Fruit fly (Drosophila melanogaster): ENCODE results near the gene CG42324.

CG42324 gene

DNA sequence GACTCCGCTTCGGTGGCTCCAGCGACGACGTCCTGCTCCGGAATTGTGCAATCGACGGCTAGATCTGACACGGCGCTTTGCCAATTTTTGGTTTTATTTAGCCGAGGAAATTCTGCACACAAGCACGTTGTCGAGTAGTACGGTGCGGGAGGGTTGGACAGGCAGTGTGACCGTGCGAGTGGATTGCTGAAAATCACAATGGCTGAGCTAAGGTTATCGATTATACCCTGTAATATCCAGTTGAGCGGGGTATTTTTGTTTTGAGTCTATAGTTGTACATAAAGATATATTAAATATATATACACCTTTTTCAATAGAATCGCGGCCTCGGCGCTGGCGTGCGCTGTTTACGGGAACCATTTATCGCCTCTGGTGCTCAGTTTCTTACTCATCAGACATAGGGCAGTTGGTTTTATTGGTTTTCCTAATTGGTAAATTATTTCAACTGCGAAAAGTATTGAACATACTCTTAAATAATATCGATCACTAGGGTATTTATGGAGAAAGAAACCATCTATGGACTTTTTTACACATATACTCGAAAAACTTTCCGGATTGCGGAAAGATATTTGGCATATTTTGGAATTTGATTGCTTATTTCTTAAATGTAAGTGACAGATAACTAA, 11.7 kb upstream of the CG42324 start, which contains the start of gene eIF5B (continued):
- TF ChIP-seq Lpt (GFP tag; optimal IDR thresholded peaks at IDR 0.05), result peak; percentile 67
- TF ChIP-seq Smox (GFP tag; optimal IDR thresholded peaks at IDR 0.05), result peak; percentile 78
- TF ChIP-seq CG15336 (GFP tag; IDR thresholded peaks at IDR 0.05), result peak; percentile 84
- peak; percentile 66 for TF ChIP-seq CG11294 (GFP tag; IDR thresholded peaks at IDR 0.05)
- peak; percentile 76 for TF ChIP-seq dsx (GFP tag; optimal IDR thresholded peaks at IDR 0.05; ENCODE audit: poor library complexity, severe bottlenecking)
- peak; percentile 76 for TF ChIP-seq CG3032 (tag; optimal IDR thresholded peaks at IDR 0.05)
- peak; percentile 78 for TF ChIP-seq Gug (GFP tag; IDR thresholded peaks at IDR 0.05)
- TF ChIP-seq Ets96B (tag; optimal IDR thresholded peaks at IDR 0.05), result peak; percentile 66
- TF ChIP-seq salr (GFP tag; optimal IDR thresholded peaks at IDR 0.05), result peak; percentile 72 to 75
- TF ChIP-seq net (GFP tag; optimal IDR thresholded peaks at IDR 0.05), result peak; percentile 82
- peak; percentile 79 for TF ChIP-seq lz (GFP tag; optimal IDR thresholded peaks at IDR 0.05)
- TF ChIP-seq CG6163 (GFP tag; IDR thresholded peaks at IDR 0.05), result peak; percentile 84
- peak; percentile 6 for TF ChIP-seq Eip93F (GFP tag; optimal IDR thresholded peaks at IDR 0.05)
- peak; percentile 68 for TF ChIP-seq CG1621 (tag; optimal IDR thresholded peaks at IDR 0.05)
- TF ChIP-seq CG34406 (GFP tag; optimal IDR thresholded peaks at IDR 0.05), result peak; percentile 82
- TF ChIP-seq Sox15 (GFP tag; optimal IDR thresholded peaks at IDR 0.05), result peak; percentile 87
- TF ChIP-seq acj6 (GFP tag; optimal IDR thresholded peaks at IDR 0.05), result peak; percentile 86
- TF ChIP-seq Ets21C (GFP tag; optimal IDR thresholded peaks at IDR 0.05), result peak; percentile 62
- TF ChIP-seq pdm3 (GFP tag; optimal IDR thresholded peaks at IDR 0.05), result peak; percentile 83
- TF ChIP-seq cyc (GFP tag; optimal IDR thresholded peaks at IDR 0.05), result peak; percentile 71
- peak; percentile 67 for TF ChIP-seq Eip75B (GFP tag; optimal IDR thresholded peaks at IDR 0.05)
- TF ChIP-seq fkh (GFP tag; optimal IDR thresholded peaks at IDR 0.05), result no peak
- TF ChIP-seq spab (GFP tag; optimal IDR thresholded peaks at IDR 0.05), result peak; percentile 49
- peak; percentile 89 for TF ChIP-seq CG32006 (GFP tag; optimal IDR thresholded peaks at IDR 0.05)
- TF ChIP-seq Hr4 (GFP tag; optimal IDR thresholded peaks at IDR 0.05), result peak; percentile 84

DNA sequence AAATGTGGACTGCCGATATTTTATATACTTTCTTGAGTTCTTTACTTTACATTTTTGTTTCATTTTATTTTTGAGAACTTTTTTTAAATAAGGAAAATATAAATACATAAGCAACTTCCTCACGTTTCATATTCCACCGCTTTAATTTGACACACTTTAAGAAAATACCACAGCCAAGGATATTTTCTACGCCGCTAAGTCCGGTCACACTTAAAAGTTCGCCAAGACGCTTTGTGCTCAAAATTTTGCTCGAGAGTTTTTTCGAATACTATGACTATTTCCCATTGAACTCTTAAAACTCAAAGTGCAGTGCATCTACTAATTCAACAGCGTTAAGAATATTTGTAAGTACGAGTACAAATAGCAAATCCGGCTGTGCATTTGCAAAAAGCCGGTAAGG, 11.1 kb upstream of the CG42324 start, which contains the start of the genes CG46463 and armi:
Gene CG46463, plus strand, starts transcription at position 197 of the 400 bp plus-strand sequence.
Gene armi, plus strand, starts transcription at position 199 of the 400 bp plus-strand sequence.
- no peak for TF ChIP-seq Lpt (GFP tag; optimal IDR thresholded peaks at IDR 0.05)
- TF ChIP-seq CG9139 (GFP tag; optimal IDR thresholded peaks at IDR 0.05), result no peak
- TF ChIP-seq Hr38 (GFP tag; optimal IDR thresholded peaks at IDR 0.05), result no peak
- no peak for TF ChIP-seq topi (GFP tag; optimal IDR thresholded peaks at IDR 0.05)
- no peak for TF ChIP-seq dsx (GFP tag; optimal IDR thresholded peaks at IDR 0.05; ENCODE audit: poor library complexity, severe bottlenecking)
- TF ChIP-seq CG15336 (GFP tag; IDR thresholded peaks at IDR 0.05), result no peak
- no peak for TF ChIP-seq Eip93F (GFP tag; optimal IDR thresholded peaks at IDR 0.05)

DNA sequence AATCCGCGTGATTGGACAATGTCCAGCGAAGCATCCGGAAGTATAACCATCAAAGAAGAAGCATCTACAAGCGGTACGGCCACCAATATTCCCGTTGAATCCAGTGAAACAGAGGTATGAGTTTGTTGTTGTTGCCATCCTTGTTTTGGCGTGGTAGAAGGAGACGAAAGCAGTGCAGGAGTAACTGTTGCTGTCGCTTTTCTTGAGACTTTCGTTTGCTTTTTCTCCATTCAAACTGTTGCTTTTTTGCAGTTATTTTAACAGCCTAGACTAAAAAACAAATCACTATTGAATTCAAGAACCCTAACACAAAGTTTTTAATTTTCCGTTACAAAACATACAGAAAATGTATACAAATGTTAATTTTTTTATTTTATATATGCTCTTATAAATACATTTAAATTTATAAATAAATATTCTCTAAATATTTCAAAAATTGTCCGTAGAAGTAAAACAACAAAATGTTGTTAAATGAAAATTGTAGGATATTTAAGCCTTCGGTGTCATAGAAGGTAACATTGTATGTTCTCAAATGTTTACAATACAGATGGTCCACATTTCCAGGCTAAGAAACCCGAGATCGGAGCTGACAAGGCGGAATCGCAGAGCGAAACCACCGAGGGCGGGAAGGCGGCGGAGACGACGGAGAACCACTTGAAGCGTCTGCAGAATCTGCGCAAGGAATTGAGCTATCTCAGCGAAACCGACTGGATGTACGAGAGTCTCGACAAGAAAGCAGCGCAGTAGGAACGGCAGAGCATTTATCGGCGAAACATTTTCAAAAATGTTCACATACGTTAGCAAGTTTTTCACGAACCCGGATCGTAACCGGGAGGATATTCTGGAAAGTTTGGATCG, 10.5 kb upstream of the CG42324 start:
- peak; percentile 6 for TF ChIP-seq Ets96B (tag; optimal IDR thresholded peaks at IDR 0.05)
- no peak for TF ChIP-seq dac (GFP tag; optimal IDR thresholded peaks at IDR 0.05)
- 0 out of 3 replicates have a peak, but pooled peaks have one; percentile 11 for TF ChIP-seq CG6163 (GFP tag; IDR thresholded peaks at IDR 0.05)
- no peak for TF ChIP-seq CG11294 (GFP tag; IDR thresholded peaks at IDR 0.05)
- peak; percentile 67 for TF ChIP-seq Eip78C (GFP tag)
- peak; percentile 52 for TF ChIP-seq dsx (GFP tag; optimal IDR thresholded peaks at IDR 0.05; ENCODE audit: poor library complexity, severe bottlenecking)

- TF ChIP-seq Ets21C (GFP tag; optimal IDR thresholded peaks at IDR 0.05), result no peak
- no peak for TF ChIP-seq Ets96B (tag; optimal IDR thresholded peaks at IDR 0.05)
- no peak for TF ChIP-seq Sox15 (GFP tag; optimal IDR thresholded peaks at IDR 0.05)
- TF ChIP-seq Eip78C (GFP tag), result peak; percentile 18
- no peak for TF ChIP-seq CG3032 (tag; optimal IDR thresholded peaks at IDR 0.05)
Observed at dm6 chr3L:3466200-3466599, 6.0 kb upstream of the CG42324 start, which contains the start of gene CycJ. Gene CycJ (plus strand): TSS chr3L:3466428.
